Worm (Caenorhabditis elegans) whole organism, mixed stage, embryonic: ENCODE measurements around the gene B0432.9.

Source experiments
- M03D4.4 ChIP-seq: sonication (generic microtip); optimal IDR thresholded peaks from 2 replicates; lab custom pipeline; 2017; ENCODE audit warnings: mild to moderate bottlenecking, missing genetic modification characterization, missing compliant biosample characterization
- ceh-39 ChIP-seq: fragments of 150-350 bp; optimal IDR thresholded peaks from 2 replicates; lab custom pipeline; 2014; ENCODE audit warnings: missing biosample characterization, missing genetic modification characterization
- ceh-43 ChIP-seq: fragments of 200-800 bp; sonication (Bioruptor generic); optimal IDR thresholded peaks from 2 replicates; lab custom pipeline; 2018; ENCODE audit warnings: mild to moderate bottlenecking, missing genetic modification characterization, moderate library complexity, missing compliant biosample characterization
- ces-1 ChIP-seq: fragments of 150-350 bp; optimal IDR thresholded peaks from 2 replicates; lab custom pipeline; 2014; ENCODE audit warnings: missing biosample characterization, missing genetic modification reagents, missing genetic modification characterization
- elt-3 ChIP-seq: fragments of 150-350 bp; optimal IDR thresholded peaks from 2 replicates; lab custom pipeline; 2014; ENCODE audit warnings: missing biosample characterization, missing genetic modification characterization
- lsy-2 ChIP-seq: fragments of 150-350 bp; optimal IDR thresholded peaks from 2 replicates; lab custom pipeline; 2014; ENCODE audit warnings: missing biosample characterization, missing genetic modification characterization
- mab-5 ChIP-seq: fragments of 150-350 bp; optimal IDR thresholded peaks from 2 replicates; lab custom pipeline; 2014; ENCODE audit warnings: missing biosample characterization, missing genetic modification characterization
- mls-2 ChIP-seq: sonication (generic microtip); optimal IDR thresholded peaks from 2 replicates; lab custom pipeline; 2016; ENCODE audit warnings: mild to moderate bottlenecking, missing genetic modification characterization, moderate library complexity, missing compliant biosample characterization
- nhr-12 ChIP-seq: fragments of 150-350 bp; optimal IDR thresholded peaks from 2 replicates; lab custom pipeline; 2014; ENCODE audit warnings: missing biosample characterization, missing genetic modification characterization
- nhr-237 ChIP-seq: fragments of 150-350 bp; optimal IDR thresholded peaks from 2 replicates; lab custom pipeline; 2014; ENCODE audit warnings: missing biosample characterization, missing genetic modification characterization
- nhr-28 ChIP-seq: fragments of 150-350 bp; optimal IDR thresholded peaks from 2 replicates; lab custom pipeline; 2014; ENCODE audit warnings: missing biosample characterization, missing genetic modification characterization
- snpc-4 ChIP-seq: fragments of 150-350 bp; optimal IDR thresholded peaks from 2 replicates; lab custom pipeline; 2014; ENCODE audit warnings: missing biosample characterization, missing genetic modification characterization
- unc-62 ChIP-seq: fragments of 150-350 bp; optimal IDR thresholded peaks from 2 replicates; lab custom pipeline; 2014; ENCODE audit warnings: missing biosample characterization, missing genetic modification reagents, missing genetic modification characterization
- ztf-11 ChIP-seq: fragments of 150-350 bp; optimal IDR thresholded peaks from 2 replicates; lab custom pipeline; 2014; ENCODE audit warnings: missing biosample characterization, missing genetic modification characterization

ce11 chrII:288705-289205 lies 5.3 kb upstream of the B0432.9 start, which contains the start of gene mrpl-41:
- TF ChIP-seq ceh-43 (GFP tag; lab: Kevin White, UChicago), result no peak
- no peak for TF ChIP-seq elt-3 (tag; lab: Kevin White, UChicago)
- no peak for TF ChIP-seq mab-5 (tag; lab: Kevin White, UChicago)
- TF ChIP-seq snpc-4 (tag; lab: Kevin White, UChicago), result no peak
- no peak for TF ChIP-seq unc-62 (GFP tag; lab: Kevin White, UChicago)
- TF ChIP-seq mls-2 (tag; lab: Kevin White, UChicago), result no peak
- TF ChIP-seq M03D4.4 (tag; lab: Kevin White, UChicago), result no peak
- no peak for TF ChIP-seq nhr-12 (tag; lab: Kevin White, UChicago)
- no peak for TF ChIP-seq ztf-11 (tag; lab: Kevin White, UChicago)
- no peak for TF ChIP-seq lsy-2 (tag; lab: Kevin White, UChicago)
- TF ChIP-seq ces-1, result no peak
- no peak for TF ChIP-seq nhr-28
- no peak for TF ChIP-seq ceh-39 (tag; lab: Kevin White, UChicago)
- TF ChIP-seq nhr-237 (tag; lab: Kevin White, UChicago), result no peak
